Fruit fly (Drosophila melanogaster) whole organism, embryonic: Measurements from ENCODE around the gene CG13894.
A peak's percentile ranks its signal among the peaks of the same experiment; 100 is the strongest.

Source experiments
- Antp ChIP-seq: fragments of 200-800 bp; sonication (Bioruptor generic); optimal IDR thresholded peaks from 3 replicates; lab custom pipeline; 2016; ENCODE audit warnings: missing biosample characterization, missing genetic modification characterization
- Bgb ChIP-seq: fragments of 200-800 bp; sonication (Bioruptor generic); IDR thresholded peaks from 2 replicates; pipeline ENCODE4 v1.3.6; 2022; ENCODE audit warnings: missing biosample characterization, missing genetic modification characterization; ENCODE audit not compliant: partially characterized antibody
- CG10565 ChIP-seq: fragments of 200-800 bp; sonication (Bioruptor generic); optimal IDR thresholded peaks from 3 replicates; lab custom pipeline; 2016; ENCODE audit warnings: missing biosample characterization, mild to moderate bottlenecking, missing genetic modification characterization
- CG11093 ChIP-seq: fragments of 200-800 bp; sonication (Bioruptor generic); IDR thresholded peaks from 3 replicates; pipeline ENCODE4 v1.3.6; 2022; ENCODE audit warnings: missing biosample characterization, missing genetic modification characterization
- CG11560 ChIP-seq: fragments of 200-800 bp; sonication (Bioruptor generic); IDR thresholded peaks from 3 replicates; pipeline ENCODE4 v1.3.6; 2022; ENCODE audit warnings: missing biosample characterization, missing genetic modification characterization
- CG14050 ChIP-seq: fragments of 200-800 bp; sonication (Bioruptor generic); IDR thresholded peaks from 3 replicates; pipeline ENCODE4 v1.3.6; 2022; ENCODE audit warnings: missing biosample characterization, missing genetic modification characterization
- CG14441 ChIP-seq: fragments of 200-800 bp; sonication (Bioruptor generic); IDR thresholded peaks from 2 replicates; pipeline ENCODE4 v1.3.6; 2022; ENCODE audit warnings: missing biosample characterization, missing genetic modification characterization
- CG14860 ChIP-seq: fragments of 200-800 bp; sonication (Bioruptor generic); IDR thresholded peaks from 3 replicates; pipeline ENCODE4 v1.3.6; 2022; ENCODE audit warnings: missing biosample characterization, missing genetic modification characterization; ENCODE audit not compliant: partially characterized antibody
- CG15696 ChIP-seq: fragments of 200-800 bp; sonication (Bioruptor generic); optimal IDR thresholded peaks from 2 replicates; lab custom pipeline; 2019; ENCODE audit warnings: missing biosample characterization, mild to moderate bottlenecking, missing genetic modification characterization, moderate library complexity
- CG17829 ChIP-seq: fragments of 200-800 bp; optimal IDR thresholded peaks from 2 replicates; lab custom pipeline; 2019; ENCODE audit warnings: missing biosample characterization, mild to moderate bottlenecking, missing genetic modification characterization, moderate library complexity
- CG17912 ChIP-seq: fragments of 200-800 bp; sonication (Bioruptor generic); optimal IDR thresholded peaks from 2 replicates; lab custom pipeline; 2018; ENCODE audit warnings: missing biosample characterization, mild to moderate bottlenecking, missing genetic modification characterization
- CG2129 ChIP-seq: fragments of 200-800 bp; sonication (Bioruptor generic); IDR thresholded peaks from 2 replicates; pipeline ENCODE4 v1.3.6; 2022; ENCODE audit warnings: missing biosample characterization, missing genetic modification characterization; ENCODE audit not compliant: partially characterized antibody
- CG2678 ChIP-seq: fragments of 200-800 bp; sonication (Bioruptor generic); optimal IDR thresholded peaks from 3 replicates; lab custom pipeline; 2019; ENCODE audit warnings: missing biosample characterization, mild to moderate bottlenecking, missing genetic modification characterization, moderate library complexity
- CG2889 ChIP-seq: fragments of 200-800 bp; sonication (Bioruptor generic); IDR thresholded peaks from 3 replicates; pipeline ENCODE4 v1.3.6; 2022; ENCODE audit warnings: missing biosample characterization, missing genetic modification characterization
- CG30431 ChIP-seq: fragments of 200-800 bp; sonication (Bioruptor generic); optimal IDR thresholded peaks from 2 replicates; lab custom pipeline; 2017; ENCODE audit warnings: missing biosample characterization, missing genetic modification characterization
- CG31388 ChIP-seq: fragments of 200-800 bp; sonication (Bioruptor generic); optimal IDR thresholded peaks from 2 replicates; lab custom pipeline; 2016; ENCODE audit warnings: missing biosample characterization, missing genetic modification characterization
- CG32532 ChIP-seq: fragments of 200-800 bp; sonication (Bioruptor generic); IDR thresholded peaks from 2 replicates; pipeline ENCODE4 v1.3.6; 2022; ENCODE audit warnings: missing biosample characterization, missing genetic modification characterization
- CG32767 ChIP-seq: fragments of 200-800 bp; sonication (Bioruptor generic); IDR thresholded peaks from 2 replicates; pipeline ENCODE4 v1.3.6; 2022; ENCODE audit warnings: missing biosample characterization, missing genetic modification characterization
- CG3726 ChIP-seq: fragments of 200-800 bp; sonication (Bioruptor generic); IDR thresholded peaks from 3 replicates; pipeline ENCODE4, ENCODE4 v1.3.6; 2022; ENCODE audit warnings: missing biosample characterization, missing genetic modification characterization
- CG43689 ChIP-seq: fragments of 200-800 bp; sonication (Bioruptor generic); IDR thresholded peaks from 2 replicates; pipeline ENCODE4 v1.3.6; 2022; ENCODE audit warnings: missing biosample characterization, missing genetic modification characterization
- CG6791 ChIP-seq: fragments of 200-800 bp; sonication (Bioruptor generic); IDR thresholded peaks from 3 replicates; pipeline ENCODE4 v1.3.6; 2022; ENCODE audit warnings: missing biosample characterization, missing genetic modification characterization; ENCODE audit not compliant: partially characterized antibody
- CG6854 ChIP-seq: fragments of 200-800 bp; sonication (Bioruptor generic); optimal IDR thresholded peaks from 3 replicates; lab custom pipeline; 2017; ENCODE audit warnings: missing biosample characterization, mild to moderate bottlenecking, missing genetic modification characterization
- CG7928 ChIP-seq: fragments of 200-800 bp; sonication (Bioruptor generic); optimal IDR thresholded peaks from 2 replicates; lab custom pipeline; 2017; ENCODE audit warnings: missing biosample characterization, mild to moderate bottlenecking, missing genetic modification characterization
- Chrac-16 ChIP-seq: fragments of 200-800 bp; sonication (Bioruptor generic); optimal IDR thresholded peaks from 3 replicates; lab custom pipeline; 2016; ENCODE audit warnings: missing biosample characterization, missing genetic modification characterization
- Dfd ChIP-seq, 2 experiments: fragments of >200 bp; optimal IDR thresholded peaks; 2 replicates each; lab custom pipeline; 2017; ENCODE audit warnings: missing biosample characterization in 2 of 2, missing genetic modification characterization in 2 of 2
- Gsc ChIP-seq: fragments of 200-800 bp; sonication (Bioruptor generic); IDR thresholded peaks from 2 replicates; pipeline ENCODE4 v1.3.6; 2022; ENCODE audit warnings: missing biosample characterization, missing genetic modification characterization
- Max ChIP-seq: fragments of 200-800 bp; sonication (Bioruptor generic); optimal IDR thresholded peaks from 2 replicates; lab custom pipeline; 2016; ENCODE audit warnings: missing biosample characterization, mild to moderate bottlenecking, missing genetic modification characterization
- Ptx1 ChIP-seq: fragments of 200-800 bp; sonication (Bioruptor generic); IDR thresholded peaks from 2 replicates; pipeline ENCODE4 v1.3.6; 2022; ENCODE audit warnings: missing biosample characterization, missing genetic modification characterization
- Rx ChIP-seq: fragments of 200-800 bp; sonication (Bioruptor generic); IDR thresholded peaks from 2 replicates; pipeline ENCODE4 v1.3.6; 2022; ENCODE audit warnings: missing biosample characterization, missing genetic modification characterization
- Sox102F ChIP-seq: fragments of 200-800 bp; sonication (Bioruptor generic); optimal IDR thresholded peaks from 2 replicates; lab custom pipeline; 2018; ENCODE audit warnings: missing biosample characterization, mild to moderate bottlenecking, missing genetic modification characterization, moderate library complexity
- Spps ChIP-seq: fragments of 200-800 bp; sonication (Bioruptor generic); optimal IDR thresholded peaks from 2 replicates; lab custom pipeline; 2018; ENCODE audit warnings: missing biosample characterization, mild to moderate bottlenecking, missing genetic modification characterization
- Sry-β ChIP-seq: fragments of 200-800 bp; sonication (Bioruptor generic); optimal IDR thresholded peaks from 2 replicates; lab custom pipeline; 2018; ENCODE audit warnings: missing biosample characterization, mild to moderate bottlenecking, missing genetic modification characterization, moderate library complexity
- Vsx1 ChIP-seq: fragments of 200-800 bp; sonication (Bioruptor generic); optimal IDR thresholded peaks from 2 replicates; lab custom pipeline; 2017; ENCODE audit warnings: missing biosample characterization, mild to moderate bottlenecking, missing genetic modification characterization, missing genetic modification reagents
- abd-A ChIP-seq: fragments of 200-800 bp; sonication (Bioruptor generic); optimal IDR thresholded peaks from 3 replicates; lab custom pipeline; 2019; ENCODE audit warnings: missing biosample characterization, mild to moderate bottlenecking, missing genetic modification characterization, moderate library complexity
- ara ChIP-seq: fragments of 200-800 bp; sonication (Bioruptor generic); IDR thresholded peaks from 2 replicates; pipeline ENCODE4 v1.3.6; 2022; ENCODE audit warnings: missing biosample characterization, missing genetic modification characterization
- bigmax ChIP-seq: fragments of 200-800 bp; sonication (Bioruptor generic); optimal IDR thresholded peaks from 2 replicates; lab custom pipeline; 2018; ENCODE audit warnings: missing biosample characterization, mild to moderate bottlenecking, missing genetic modification characterization
- dmrt99B ChIP-seq: fragments of 200-800 bp; sonication (Bioruptor generic); optimal IDR thresholded peaks from 2 replicates; lab custom pipeline; 2018; ENCODE audit warnings: missing biosample characterization, mild to moderate bottlenecking, missing genetic modification characterization, moderate library complexity
- dpn ChIP-seq, 2 experiments: fragments of 200-800 bp; sonication (Bioruptor generic); optimal IDR thresholded peaks; 3 replicates each; lab custom pipeline; 2016; ENCODE audit warnings: missing biosample characterization in 2 of 2, missing genetic modification characterization in 2 of 2
- gfzf ChIP-seq: fragments of 200-800 bp; sonication (Bioruptor generic); optimal IDR thresholded peaks from 2 replicates; lab custom pipeline; 2016; ENCODE audit warnings: missing biosample characterization, mild to moderate bottlenecking, missing genetic modification characterization, moderate library complexity
- gro ChIP-seq: fragments of 200-800 bp; sonication (Bioruptor generic); optimal IDR thresholded peaks from 2 replicates; lab custom pipeline; 2016; ENCODE audit warnings: missing biosample characterization, missing genetic modification characterization
- ham ChIP-seq: fragments of 200-800 bp; sonication (Bioruptor generic); IDR thresholded peaks from 2 replicates; pipeline ENCODE4 v1.3.6; 2022; ENCODE audit warnings: missing biosample characterization, missing genetic modification characterization
- hbn ChIP-seq: fragments of 200-800 bp; sonication (Bioruptor generic); IDR thresholded peaks from 2 replicates; pipeline ENCODE4 v1.3.6; 2022; ENCODE audit warnings: missing biosample characterization, missing genetic modification characterization; ENCODE audit not compliant: partially characterized antibody
- org-1 ChIP-seq: fragments of 200-800 bp; sonication (Bioruptor generic); optimal IDR thresholded peaks from 2 replicates; lab custom pipeline; 2017; ENCODE audit warnings: missing biosample characterization, missing genetic modification characterization
- psq ChIP-seq: fragments of 200-800 bp; sonication (Bioruptor generic); optimal IDR thresholded peaks from 2 replicates; lab custom pipeline; 2017; ENCODE audit warnings: missing biosample characterization, missing genetic modification characterization
- schlank ChIP-seq: fragments of 200-800 bp; sonication (Bioruptor generic); optimal IDR thresholded peaks from 2 replicates; lab custom pipeline; 2018; ENCODE audit warnings: missing biosample characterization, mild to moderate bottlenecking, missing genetic modification characterization
- scrt ChIP-seq: fragments of 200-800 bp; sonication (Bioruptor generic); optimal IDR thresholded peaks from 2 replicates; lab custom pipeline; 2018; ENCODE audit warnings: missing biosample characterization, mild to moderate bottlenecking, missing genetic modification characterization, moderate library complexity
- sisA ChIP-seq: fragments of 200-800 bp; sonication (Bioruptor generic); IDR thresholded peaks from 2 replicates; pipeline ENCODE4 v1.3.6; 2022; ENCODE audit warnings: missing biosample characterization, missing genetic modification characterization
- toy ChIP-seq: fragments of 200-800 bp; sonication (Bioruptor generic); IDR thresholded peaks from 2 replicates; pipeline ENCODE4 v1.3.6; 2022; ENCODE audit warnings: missing biosample characterization, missing genetic modification characterization

The CG13894 gene

dm6 chr3L:724518-725341 lies 25.8 kb upstream of the CG13894 start (continued):
- TF ChIP-seq Max (GFP tag; lab: Kevin White, UChicago) (peak; percentile 94), CG2889 (GFP tag; lab: Robert Waterston, UW) (peak; percentile 83; the same call in 2 of the 3 replicates), CG17829 (peak; percentile 98), abd-A (tag; lab: Kevin White, UChicago) (no peak), bigmax (GFP tag; lab: Kevin White, UChicago) (peak; percentile 41), CG14860 (GFP tag; lab: Robert Waterston, UW) (0 out of 3 replicates have a peak, but pooled peaks have one; percentile 39), CG7928 (GFP tag; lab: Kevin White, UChicago) (no peak), Chrac-16 (GFP tag; lab: Kevin White, UChicago) (peak; percentile 93), Antp (GFP tag; lab: Kevin White, UChicago) (peak; percentile 94), CG11093 (GFP tag; lab: Robert Waterston, UW) (peak; percentile 87), CG14441 (GFP tag; lab: Robert Waterston, UW) (peak; percentile 87), gro (GFP tag; lab: Kevin White, UChicago) (peak; percentile 72), ara (GFP tag; lab: Robert Waterston, UW) (peak; percentile 99), Rx (GFP tag; lab: Robert Waterston, UW) (peak; percentile 96), Bgb (GFP tag; lab: Robert Waterston, UW) (no peak), gfzf (GFP tag; lab: Kevin White, UChicago) (no peak), ham (no peak), scrt (GFP tag; lab: Kevin White, UChicago) (peak; percentile 69), org-1 (peak; percentile 94), Gsc (GFP tag; lab: Robert Waterston, UW) (peak; percentile 88), CG17912 (GFP tag; lab: Kevin White, UChicago) (peak; percentile 46), CG15696 (tag; lab: Kevin White, UChicago) (peak; percentile 98), CG30431 (peak; percentile 91), CG11560 (tag; lab: Robert Waterston, UW) (peak; percentile 43; the same call in 2 of the 3 replicates), sisA (peak; percentile 91), CG2678 (tag; lab: Kevin White, UChicago) (peak; percentile 90), Spps (peak; percentile 97), CG32532 (peak; percentile 82), Vsx1 (GFP tag; lab: Kevin White, UChicago) (peak; percentile 92), Sry-β (GFP tag; lab: Kevin White, UChicago) (peak; percentile 73), toy (GFP tag; lab: Robert Waterston, UW) (peak; percentile 70), dpn (GFP tag; optimal IDR thresholded peaks at IDR 0.05; lab: Kevin White, UChicago) (peak; percentile 89 to 96), schlank (tag; lab: Kevin White, UChicago) (peak; percentile 34), CG6791 (GFP tag; lab: Robert Waterston, UW) (0 out of 3 replicates have a peak, but pooled peaks have one; percentile 50), CG2129 (no peak), Ptx1 (peak; percentile 91), CG43689 (GFP tag; lab: Robert Waterston, UW) (peak; percentile 73), psq (GFP tag; lab: Kevin White, UChicago) (peak; percentile 76), Sox102F (GFP tag; lab: Kevin White, UChicago) (peak; percentile 91), hbn (GFP tag; lab: Robert Waterston, UW) (no peak), CG3726 (GFP tag; lab: Robert Waterston, UW) (peak; percentile 96), CG14050 (GFP tag; lab: Robert Waterston, UW) (peak; percentile 87), Dfd (GFP tag; optimal IDR thresholded peaks at IDR 0.05; lab: Kevin White, UChicago) (no peak), dmrt99B (tag; lab: Kevin White, UChicago) (peak; percentile 91), CG31388 (GFP tag; lab: Kevin White, UChicago) (peak; percentile 86), CG10565 (peak; percentile 90), CG6854 (GFP tag; lab: Kevin White, UChicago) (peak; percentile 65), CG32767 (GFP tag; lab: Robert Waterston, UW) (peak; percentile 92)
